Worm (Caenorhabditis elegans): Measurements from ENCODE around the gene Y45F10B.3.
A peak's percentile ranks its signal among the peaks of the same experiment; 100 is the strongest.
"Not testable (repeated sequence)": the region's sequence is repeated elsewhere in the genome, so short reads cannot be mapped to it uniquely, and the experiment has no call there.

The Y45F10B.3 gene

ce11 chrIV:13559020-13559419, 34.4 kb upstream of the Y45F10B.3 start:
- no peak for TF ChIP-seq nhr-25 (tag; optimal IDR thresholded peaks at IDR 0.05; ENCODE audit: borderline replicate concordance, insufficient read depth)
- peak; percentile 60; the same call in 1 of the 2 replicates for TF ChIP-seq set-16 (GFP tag; IDR thresholded peaks at IDR 0.05)
- peak; percentile 25 for TF ChIP-seq aha-1 (tag)

- TF ChIP-seq dmd-9 (GFP tag; IDR thresholded peaks at IDR 0.05) (no peak), D1046.2 (GFP tag; IDR thresholded peaks at IDR 0.05) (no peak), aha-1 (tag) (peak; percentile 47), nhr-76 (tag; optimal IDR thresholded peaks at IDR 0.05) (no peak), nhr-237 (tag; optimal IDR thresholded peaks at IDR 0.05) (no peak), zip-2 (tag; optimal IDR thresholded peaks at IDR 0.05) (no peak)
Measured at ce11 chrIV:13561629-13562028, 31.8 kb upstream of the Y45F10B.3 start, which contains the start of the genes Y45F10B.13 and qui-1. Gene Y45F10B.13, minus strand, starts transcription at chrIV:13561729. Gene qui-1, plus strand, starts transcription at chrIV:13561861.

- peak; percentile 77 for TF ChIP-seq fkh-10 (GFP tag; optimal IDR thresholded peaks at IDR 0.05)
- no peak for TF ChIP-seq aha-1 (tag)
- no peak for TF ChIP-seq fos-1 (tag; optimal IDR thresholded peaks at IDR 0.05)
Measured at ce11 chrIV:13564284-13564683, 29.2 kb upstream of the Y45F10B.3 start.

ce11 chrIV:13574733-13575132, 18.7 kb upstream of the Y45F10B.3 start, which contains the start of gene srd-10:
Gene srd-10, plus strand, starts transcription at chrIV:13575033.
- TF ChIP-seq mdl-1 (tag; optimal IDR thresholded peaks at IDR 0.05) (no peak), aha-1 (tag) (peak; percentile 46)

- TF ChIP-seq lin-15B (tag; optimal IDR thresholded peaks at IDR 0.05) = no peak
- TF ChIP-seq nhr-102 (tag; optimal IDR thresholded peaks at IDR 0.05) = peak; percentile 94
- TF ChIP-seq ceh-20 (GFP tag; IDR thresholded peaks at IDR 0.05) = no peak
- TF ChIP-seq unc-62 (GFP tag; optimal IDR thresholded peaks at IDR 0.05 in 1 of 2) = peak in 1 of 2 experiments; percentile 76
- no peak for TF ChIP-seq unc-62 (tag; optimal IDR thresholded peaks at IDR 0.05)
Measured at ce11 chrIV:13575673-13576072, 17.8 kb upstream of the Y45F10B.3 start.

ce11 chrIV:13578174-13578573, 15.3 kb upstream of the Y45F10B.3 start, which contains the start of gene Y45F10B.8:
Gene Y45F10B.8, minus strand, starts transcription at chrIV:13578274.
- not testable (repeated sequence) for TF ChIP-seq ztf-11 (tag; optimal IDR thresholded peaks at IDR 0.05); mes-2 (tag; optimal IDR thresholded peaks at IDR 0.05; ENCODE audit: poor library complexity, severe bottlenecking); mep-1 (tag; optimal IDR thresholded peaks at IDR 0.05)

- TF ChIP-seq hmg-1.1 (GFP tag; IDR thresholded peaks at IDR 0.05); T26A8.4 (GFP tag; IDR thresholded peaks at IDR 0.05); arid-1 (GFP tag; conservative IDR thresholded peaks at IDR 0.05): not testable (repeated sequence)
Measured at ce11 chrIV:13578953-13579352, 14.5 kb upstream of the Y45F10B.3 start, which contains the start of gene sru-16. Gene sru-16, plus strand, starts transcription at chrIV:13579253.

- TF ChIP-seq zfp-3 (GFP tag; conservative IDR thresholded peaks at IDR 0.05) (no peak), nhr-10 (tag; optimal IDR thresholded peaks at IDR 0.05) (no peak), fkh-10 (GFP tag; optimal IDR thresholded peaks at IDR 0.05) (no peak), lin-13 (GFP tag; optimal IDR thresholded peaks at IDR 0.05) (no peak), unc-130 (GFP tag; optimal IDR thresholded peaks at IDR 0.05) (no peak), hlh-11 (tag; optimal IDR thresholded peaks at IDR 0.05) (no peak), skn-1 (tag; optimal IDR thresholded peaks at IDR 0.05) (no peak), nhr-111 (GFP tag; optimal IDR thresholded peaks at IDR 0.05) (no peak), mdt-29 (GFP tag; IDR thresholded peaks at IDR 0.05) (no peak), F10B5.3 (tag; optimal IDR thresholded peaks at IDR 0.05) (no peak), nhr-48 (tag; optimal IDR thresholded peaks at IDR 0.05) (no peak), saeg-2 (GFP tag; IDR thresholded peaks at IDR 0.05) (no peak)
Measured at ce11 chrIV:13582909-13583308, 10.5 kb upstream of the Y45F10B.3 start, which contains the start of gene sru-12. Gene sru-12, plus strand, starts transcription at chrIV:13583209.

All from whole organism, L4 larva.